Worm (Caenorhabditis elegans) whole organism, L3 larva: Measurements from ENCODE around the gene srg-64.

Experiments used
- ceh-82 ChIP-seq: fragments of 150-350 bp; optimal IDR thresholded peaks from 2 replicates; lab custom pipeline; 2014; ENCODE audit warnings: missing biosample characterization, missing genetic modification characterization
- nhr-237 ChIP-seq: fragments of 150-350 bp; optimal IDR thresholded peaks from 2 replicates; lab custom pipeline; 2014; ENCODE audit warnings: missing biosample characterization, missing genetic modification characterization
- ztf-11 ChIP-seq: fragments of 150-350 bp; optimal IDR thresholded peaks from 2 replicates; lab custom pipeline; 2014; ENCODE audit warnings: missing biosample characterization, missing genetic modification characterization

- TF ChIP-seq ceh-82 (tag; lab: Kevin White, UChicago) (no peak), ztf-11 (no peak), nhr-237 (tag; lab: Kevin White, UChicago) (no peak)
These were observed 41.6 kb upstream of the srg-64 start, which contains the start of gene Y7A5A.24 for ce11 chrX:15782027-15782426.
